Worm (Caenorhabditis elegans): ENCODE results near the gene ikke-1.
"Not testable (repeated sequence)": the region's sequence is repeated elsewhere in the genome, so short reads cannot be mapped to it uniquely, and the experiment has no call there.

Gene ikke-1

DNA sequence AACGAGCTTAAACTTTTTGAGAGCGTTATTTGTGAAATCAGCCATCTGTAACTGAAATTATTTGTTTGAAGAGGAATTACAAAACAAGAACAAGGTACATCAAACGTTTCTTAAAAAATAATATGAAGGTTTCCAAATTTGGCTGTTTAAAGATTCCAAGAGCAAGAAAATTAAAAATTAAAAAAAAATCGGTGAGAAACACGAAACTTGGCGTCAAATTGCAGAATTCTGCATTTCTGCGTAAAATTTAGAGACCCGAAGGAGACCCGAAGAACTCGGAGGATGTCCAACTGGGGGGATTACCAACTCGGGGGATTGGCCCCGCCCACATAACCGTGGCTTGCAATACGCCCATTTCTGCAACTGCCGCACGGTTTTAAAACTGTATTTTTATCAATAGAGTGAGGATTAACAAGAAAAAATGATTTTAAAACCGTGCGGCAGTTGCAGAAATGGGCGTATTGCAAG, 44.6 kb downstream of the ikke-1 start, which contains the start of gene rab-6.1:
Gene rab-6.1 (minus strand): TSS at position 51 of the 468 bp plus-strand sequence.
- TF ChIP-seq elt-3, nhr-12, aly-2 (tag; optimal IDR thresholded peaks at IDR 0.05): not testable (repeated sequence)

DNA sequence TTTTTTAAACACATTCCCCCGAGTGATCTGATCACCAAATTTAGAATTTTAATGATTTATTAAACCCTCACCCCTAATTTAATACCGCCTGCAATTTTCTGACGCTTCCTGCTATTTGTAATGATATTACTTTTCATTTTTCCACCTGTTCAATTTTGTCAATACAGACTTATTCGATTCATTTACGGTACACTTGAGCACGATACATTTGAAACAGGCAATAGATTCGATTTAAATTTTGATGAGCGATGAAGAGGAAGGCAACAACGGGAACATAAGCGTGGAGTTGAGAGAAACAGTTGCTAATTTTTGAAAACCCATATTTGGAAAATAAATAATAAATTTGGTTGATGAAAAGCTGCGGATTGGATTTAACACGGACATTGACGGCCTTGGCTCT, 45.8 kb downstream of the ikke-1 start:
- no peak for TF ChIP-seq unc-30 (tag; optimal IDR thresholded peaks at IDR 0.05)
- TF ChIP-seq isw-1 (GFP tag; IDR thresholded peaks at IDR 0.05): no peak
- TF ChIP-seq ceh-63 (GFP tag; optimal IDR thresholded peaks at IDR 0.05): no peak
- TF ChIP-seq nhr-76 (tag; optimal IDR thresholded peaks at IDR 0.05): no peak
- TF ChIP-seq Y116A8C.19 (tag; optimal IDR thresholded peaks at IDR 0.05; ENCODE audit: borderline replicate concordance): no peak
- no peak for TF ChIP-seq C34B4.2 (tag; optimal IDR thresholded peaks at IDR 0.05)
- TF ChIP-seq elt-3 (tag; optimal IDR thresholded peaks at IDR 0.05): no peak
- TF ChIP-seq fkh-10 (GFP tag; optimal IDR thresholded peaks at IDR 0.05): no peak
- no peak for TF ChIP-seq alr-1 (tag; optimal IDR thresholded peaks at IDR 0.05; ENCODE audit: borderline replicate concordance)
- no peak for TF ChIP-seq snu-23 (GFP tag; optimal IDR thresholded peaks at IDR 0.05)
- no peak for TF ChIP-seq mdl-1 (tag; optimal IDR thresholded peaks at IDR 0.05)
- TF ChIP-seq unc-98 (GFP tag; IDR thresholded peaks at IDR 0.05): no peak
- no peak for TF ChIP-seq vab-15 (tag; optimal IDR thresholded peaks at IDR 0.05)
- no peak for TF ChIP-seq irx-1 (tag; optimal IDR thresholded peaks at IDR 0.05)
- TF ChIP-seq pax-3 (tag; optimal IDR thresholded peaks at IDR 0.05): no peak
- TF ChIP-seq jun-1 (tag; optimal IDR thresholded peaks at IDR 0.05): no peak

DNA sequence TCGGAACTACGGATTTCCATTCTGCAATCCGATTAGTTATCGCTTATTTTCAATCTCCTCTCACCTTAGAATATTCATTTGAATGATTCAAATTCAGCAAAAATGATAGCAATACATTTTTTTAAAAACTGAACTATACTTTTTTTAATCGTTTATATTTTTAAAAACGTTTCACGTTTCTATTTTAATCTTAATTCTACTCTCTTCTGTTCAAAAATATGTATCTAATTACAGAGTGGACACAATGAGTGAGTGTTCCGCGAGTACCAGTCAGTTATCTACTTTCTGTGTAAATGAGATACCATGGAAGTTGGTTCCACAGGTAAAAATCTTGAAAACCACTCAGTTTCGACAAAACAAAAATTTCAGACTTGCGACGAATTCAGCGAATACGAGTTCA, 48.0 kb downstream of the ikke-1 start, which contains the start of the genes F59B2.15 and zif-1:
Gene F59B2.15 (minus strand): TSS at position 101 of the 400 bp plus-strand sequence.
Gene zif-1 (plus strand): TSS at position 235 of the 400 bp plus-strand sequence.
- TF ChIP-seq vab-15 (tag; optimal IDR thresholded peaks at IDR 0.05) (no peak), mef-2 (tag; optimal IDR thresholded peaks at IDR 0.05) (no peak)

DNA sequence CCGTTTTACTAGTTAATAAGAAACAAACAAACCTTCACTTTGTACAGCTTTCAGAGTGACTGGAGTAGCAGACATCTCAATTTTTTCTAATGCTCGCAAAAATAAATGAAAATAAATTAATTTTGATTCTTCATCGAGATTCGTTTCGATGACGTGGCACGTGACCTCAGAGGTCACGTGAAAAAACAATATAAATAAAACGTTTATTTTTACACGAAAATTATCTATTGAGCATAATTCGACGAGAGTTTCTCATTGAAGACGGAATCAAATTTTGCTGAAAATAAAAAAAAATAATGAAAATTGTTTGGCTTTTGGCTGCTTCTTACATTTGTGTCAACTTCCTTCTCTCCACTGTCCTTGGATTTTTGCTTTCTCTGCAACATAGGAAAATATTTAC, 48.6 kb downstream of the ikke-1 start, which contains the start of gene rpn-6.2:
Gene rpn-6.2 (minus strand): TSS at position 101 of the 400 bp plus-strand sequence.
- TF ChIP-seq hlh-17 (GFP tag; optimal IDR thresholded peaks at IDR 0.05; ENCODE audit: borderline replicate concordance) (no peak), efl-1 (optimal IDR thresholded peaks at IDR 0.05) (no peak), efl-1 (GFP tag; optimal IDR thresholded peaks at IDR 0.05 in 1 of 2) (peak in 1 of 2 experiments; percentile 39), lin-35 (GFP tag; optimal IDR thresholded peaks at IDR 0.05) (no peak), nhr-28 (tag; optimal IDR thresholded peaks at IDR 0.05) (no peak), nhr-85 (tag) (peak; percentile 48), nhr-20 (tag; optimal IDR thresholded peaks at IDR 0.05) (no peak), irx-1 (tag; optimal IDR thresholded peaks at IDR 0.05) (no peak), grh-1 (GFP tag; IDR thresholded peaks at IDR 0.05) (no peak), dpl-1 (GFP tag; optimal IDR thresholded peaks at IDR 0.05) (no peak), ets-5 (GFP tag; IDR thresholded peaks at IDR 0.05) (no peak)

DNA sequence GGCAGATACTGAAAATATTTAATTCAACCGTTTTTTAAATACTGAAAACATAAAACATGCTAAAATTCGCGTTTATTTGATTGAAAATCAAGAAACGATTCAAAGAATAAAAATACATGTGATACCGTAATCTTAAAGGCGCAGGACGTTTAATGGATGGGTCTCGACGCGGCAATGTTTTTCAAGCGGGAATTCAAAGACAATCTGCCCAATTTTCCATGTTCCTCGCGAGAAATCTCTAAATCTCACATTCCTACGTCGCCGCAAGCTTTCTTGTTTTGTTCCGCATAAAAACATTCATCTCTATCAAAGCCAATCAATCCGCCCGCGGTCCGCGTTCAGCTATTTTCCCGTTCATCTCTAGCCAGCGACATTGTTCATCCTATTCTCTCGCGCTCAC, 49.0 kb downstream of the ikke-1 start:
- TF ChIP-seq ceh-63 (GFP tag; optimal IDR thresholded peaks at IDR 0.05) (no peak), dpl-1 (GFP tag; optimal IDR thresholded peaks at IDR 0.05) (peak in 1 of 3 experiments; percentile 6)

DNA sequence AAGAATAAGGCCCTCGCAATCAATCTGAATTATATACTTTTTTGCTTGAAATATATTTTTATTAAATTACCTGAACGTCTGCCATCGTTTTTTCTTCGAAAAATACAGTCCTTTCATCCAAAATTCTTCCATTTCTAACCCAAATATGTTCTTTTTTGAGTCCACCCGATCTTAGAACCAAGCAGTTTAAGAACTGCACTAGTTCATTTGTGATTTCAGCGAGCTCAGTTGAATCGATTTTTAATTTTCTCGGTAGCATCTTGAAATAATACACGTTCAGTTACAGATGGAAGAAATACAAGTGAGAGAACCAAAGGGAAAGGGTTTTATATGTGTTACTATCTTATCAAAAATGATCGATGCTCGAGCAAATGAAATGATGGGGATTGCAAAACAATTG, 51.0 kb downstream of the ikke-1 start, which contains the start of gene F59B2.3:
Gene F59B2.3 (minus strand): TSS at position 259 of the 400 bp plus-strand sequence.
- TF ChIP-seq nhr-76 (tag; optimal IDR thresholded peaks at IDR 0.05) (no peak), efl-1 (optimal IDR thresholded peaks at IDR 0.05) (no peak), efl-1 (GFP tag; optimal IDR thresholded peaks at IDR 0.05 in 1 of 2) (peak in 1 of 2 experiments; percentile 66)

DNA sequence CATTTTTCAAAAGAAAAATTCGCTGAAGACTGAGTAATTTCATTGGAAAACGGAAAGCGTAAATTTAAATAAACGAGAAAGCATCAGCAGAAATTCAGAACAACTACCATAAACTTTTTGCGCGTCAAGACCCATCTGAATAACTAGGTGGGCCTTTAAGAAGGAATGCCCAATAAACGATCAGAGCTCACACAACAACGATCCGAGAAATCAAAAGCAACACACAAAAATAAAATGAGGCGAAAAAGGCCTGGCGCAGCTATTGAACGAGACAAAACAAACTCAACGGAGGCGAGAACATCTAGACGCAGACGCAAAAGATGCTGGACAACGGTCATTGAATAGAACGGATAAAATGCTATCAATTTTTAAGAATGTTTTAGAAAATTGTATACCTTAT, 51.6 kb downstream of the ikke-1 start:
- TF ChIP-seq rnt-1 (tag; optimal IDR thresholded peaks at IDR 0.05) (no peak), nhr-19 (GFP tag; conservative IDR thresholded peaks at IDR 0.05) (no peak), elt-2 (tag; optimal IDR thresholded peaks at IDR 0.05) (no peak), efl-1 (optimal IDR thresholded peaks at IDR 0.05) (no peak), efl-1 (GFP tag; optimal IDR thresholded peaks at IDR 0.05 in 1 of 2) (peak in 1 of 2 experiments; percentile 51)

Measured in whole organism, L1 larva.